Worm (Caenorhabditis elegans): Measurements from ENCODE around the gene dpy-1.

Gene dpy-1

ce11 chrIII:2047907-2048306 is at the start of gene dpy-1:
dpy-1 (minus strand) TSS chrIII:2048007.
- no peak for TF ChIP-seq nhr-28 (tag; optimal IDR thresholded peaks at IDR 0.05)
- no peak for TF ChIP-seq lin-13 (tag; optimal IDR thresholded peaks at IDR 0.05)
- TF ChIP-seq zip-8 (tag; optimal IDR thresholded peaks at IDR 0.05), result no peak
- TF ChIP-seq M03D4.4 (tag; optimal IDR thresholded peaks at IDR 0.05), result no peak
- TF ChIP-seq elt-1 (tag; optimal IDR thresholded peaks at IDR 0.05; ENCODE audit: borderline replicate concordance, insufficient read depth), result no peak
- no peak for TF ChIP-seq elt-3 (tag; optimal IDR thresholded peaks at IDR 0.05)
- no peak for TF ChIP-seq nhr-12 (tag; optimal IDR thresholded peaks at IDR 0.05)
- TF ChIP-seq pha-4 (tag; optimal IDR thresholded peaks at IDR 0.05), result no peak
- no peak for TF ChIP-seq sem-2 (GFP tag; optimal IDR thresholded peaks at IDR 0.05)
- TF ChIP-seq drap-1 (GFP tag; optimal IDR thresholded peaks at IDR 0.05), result no peak

ce11 chrIII:2092409-2092808 is 44.6 kb upstream of the dpy-1 start, which contains the start of gene Y48G9A.9:
Y48G9A.9 (plus strand) TSS chrIII:2092709.
- no peak for TF ChIP-seq elt-3 (tag; optimal IDR thresholded peaks at IDR 0.05)
- no peak for TF ChIP-seq hlh-1 (tag; optimal IDR thresholded peaks at IDR 0.05)
- TF ChIP-seq cnd-1 (tag; optimal IDR thresholded peaks at IDR 0.05), result no peak
- TF ChIP-seq tbx-8 (GFP tag; optimal IDR thresholded peaks at IDR 0.05), result no peak
- TF ChIP-seq ces-1 (GFP tag; optimal IDR thresholded peaks at IDR 0.05), result no peak
- TF ChIP-seq ztf-11 (tag; optimal IDR thresholded peaks at IDR 0.05), result no peak

- no peak for TF ChIP-seq sem-2 (GFP tag; optimal IDR thresholded peaks at IDR 0.05)
- TF ChIP-seq lin-32 (GFP tag; optimal IDR thresholded peaks at IDR 0.05), result no peak
- no peak for TF ChIP-seq unc-120 (tag; optimal IDR thresholded peaks at IDR 0.05; ENCODE audit: poor library complexity, severe bottlenecking)
- TF ChIP-seq drap-1 (GFP tag; optimal IDR thresholded peaks at IDR 0.05), result no peak
- no peak for TF ChIP-seq mls-2 (tag; optimal IDR thresholded peaks at IDR 0.05)
- TF ChIP-seq snpc-4 (tag; optimal IDR thresholded peaks at IDR 0.05), result no peak
- TF ChIP-seq blmp-1 (tag; optimal IDR thresholded peaks at IDR 0.05), result no peak
- no peak for TF ChIP-seq mab-5 (tag; optimal IDR thresholded peaks at IDR 0.05)
- no peak for TF ChIP-seq bed-3 (GFP tag; optimal IDR thresholded peaks at IDR 0.05)
- no peak for TF ChIP-seq sptf-1 (tag; optimal IDR thresholded peaks at IDR 0.05)
- no peak for TF ChIP-seq mep-1 (tag; optimal IDR thresholded peaks at IDR 0.05)
- no peak for TF ChIP-seq pha-4 (tag; optimal IDR thresholded peaks at IDR 0.05)
- no peak for TF ChIP-seq nhr-76 (tag; optimal IDR thresholded peaks at IDR 0.05)
- TF ChIP-seq cnd-1 (tag; optimal IDR thresholded peaks at IDR 0.05), result no peak
- no peak for TF ChIP-seq nhr-12 (tag; optimal IDR thresholded peaks at IDR 0.05)
- no peak for TF ChIP-seq unc-62 (GFP tag; optimal IDR thresholded peaks at IDR 0.05)
Observed at ce11 chrIII:2091367-2091766, 43.6 kb upstream of the dpy-1 start.

- TF ChIP-seq M03D4.4 (tag; optimal IDR thresholded peaks at IDR 0.05) (no peak), pha-4 (tag; optimal IDR thresholded peaks at IDR 0.05) (no peak), unc-62 (GFP tag; optimal IDR thresholded peaks at IDR 0.05) (no peak), hlh-1 (tag; optimal IDR thresholded peaks at IDR 0.05) (no peak), mls-2 (tag; optimal IDR thresholded peaks at IDR 0.05) (no peak), bed-3 (GFP tag; optimal IDR thresholded peaks at IDR 0.05) (no peak), sptf-1 (tag; optimal IDR thresholded peaks at IDR 0.05) (no peak), drap-1 (GFP tag; optimal IDR thresholded peaks at IDR 0.05) (no peak), elt-1 (tag; optimal IDR thresholded peaks at IDR 0.05; ENCODE audit: borderline replicate concordance, insufficient read depth) (no peak), sem-2 (GFP tag; optimal IDR thresholded peaks at IDR 0.05) (no peak), lin-32 (GFP tag; optimal IDR thresholded peaks at IDR 0.05) (no peak), mep-1 (tag; optimal IDR thresholded peaks at IDR 0.05) (no peak), unc-120 (tag; optimal IDR thresholded peaks at IDR 0.05; ENCODE audit: poor library complexity, severe bottlenecking) (no peak), snpc-4 (tag; optimal IDR thresholded peaks at IDR 0.05) (no peak), nhr-2 (tag; optimal IDR thresholded peaks at IDR 0.05) (no peak), ceh-39 (tag; optimal IDR thresholded peaks at IDR 0.05) (no peak)
Observed at ce11 chrIII:2090695-2091094, 42.9 kb upstream of the dpy-1 start.

ce11 chrIII:2089453-2089852 is 41.6 kb upstream of the dpy-1 start:
- no peak for TF ChIP-seq sem-2 (GFP tag; optimal IDR thresholded peaks at IDR 0.05)
- TF ChIP-seq drap-1 (GFP tag; optimal IDR thresholded peaks at IDR 0.05), result no peak
- no peak for TF ChIP-seq elt-3 (tag; optimal IDR thresholded peaks at IDR 0.05)
- TF ChIP-seq nhr-28 (tag; optimal IDR thresholded peaks at IDR 0.05), result no peak
- TF ChIP-seq unc-62 (GFP tag; optimal IDR thresholded peaks at IDR 0.05), result no peak
- TF ChIP-seq snpc-4 (tag; optimal IDR thresholded peaks at IDR 0.05), result no peak
- TF ChIP-seq ztf-11 (tag; optimal IDR thresholded peaks at IDR 0.05), result no peak
- TF ChIP-seq tbx-8 (GFP tag; optimal IDR thresholded peaks at IDR 0.05), result no peak

ce11 chrIII:2084829-2085228 is 37.0 kb upstream of the dpy-1 start:
- TF ChIP-seq blmp-1 (tag; optimal IDR thresholded peaks at IDR 0.05), result no peak
- no peak for TF ChIP-seq ces-1 (GFP tag; optimal IDR thresholded peaks at IDR 0.05)
- no peak for TF ChIP-seq pha-4 (tag; optimal IDR thresholded peaks at IDR 0.05)
- TF ChIP-seq lin-32 (GFP tag; optimal IDR thresholded peaks at IDR 0.05), result no peak
- no peak for TF ChIP-seq ceh-39 (tag; optimal IDR thresholded peaks at IDR 0.05)
- TF ChIP-seq sptf-1 (tag; optimal IDR thresholded peaks at IDR 0.05), result no peak
- no peak for TF ChIP-seq hlh-1 (tag; optimal IDR thresholded peaks at IDR 0.05)
- no peak for TF ChIP-seq nhr-76 (tag; optimal IDR thresholded peaks at IDR 0.05)
